Worm (Caenorhabditis elegans) whole organism, L2 larva: ENCODE data around the gene C05E11.2.
A peak's percentile ranks its signal among the peaks of the same experiment; 100 is the strongest.

Experiments
- C34F6.9 ChIP-seq: fragments of 150-350 bp; optimal IDR thresholded peaks from 2 replicates; lab custom pipeline; 2014; ENCODE audit warnings: missing biosample characterization, missing genetic modification characterization
- F13H6.1 ChIP-seq: sonication (generic microtip); optimal IDR thresholded peaks from 2 replicates; lab custom pipeline; 2016; ENCODE audit warnings: missing genetic modification characterization, missing compliant biosample characterization
- R02D3.7 ChIP-seq: fragments of 150-350 bp; optimal IDR thresholded peaks from 2 replicates; lab custom pipeline; 2014; ENCODE audit warnings: missing biosample characterization, missing genetic modification characterization
- Y55F3AM.14 ChIP-seq: fragments of 200-800 bp; sonication (Bioruptor generic); optimal IDR thresholded peaks from 2 replicates; lab custom pipeline; 2018; ENCODE audit warnings: mild to moderate bottlenecking, missing genetic modification characterization, missing compliant biosample characterization
- ZK546.5 ChIP-seq: sonication (generic microtip); optimal IDR thresholded peaks from 2 replicates; lab custom pipeline; 2017; ENCODE audit warnings: missing biosample characterization, missing genetic modification characterization
- alr-1 ChIP-seq: fragments of 150-350 bp; optimal IDR thresholded peaks from 2 replicates; lab custom pipeline; 2014; ENCODE audit warnings: missing biosample characterization, missing genetic modification characterization
- aly-2 ChIP-seq: fragments of 150-350 bp; optimal IDR thresholded peaks from 2 replicates; lab custom pipeline; 2014; ENCODE audit warnings: missing biosample characterization, missing genetic modification characterization
- ama-1 ChIP-seq: fragments of 150-350 bp; optimal IDR thresholded peaks from 2 replicates; lab custom pipeline; 2018; ENCODE audit warnings: inconsistent platforms
- blmp-1 ChIP-seq: sonication (generic microtip); optimal IDR thresholded peaks from 2 replicates; lab custom pipeline; 2017; ENCODE audit warnings: missing genetic modification characterization, mild to moderate bottlenecking, missing compliant biosample characterization, antibody characterized with exemption, moderate library complexity; ENCODE audit not compliant: insufficient read depth
- ceh-82 ChIP-seq: fragments of 150-350 bp; optimal IDR thresholded peaks from 2 replicates; lab custom pipeline; 2014; ENCODE audit warnings: missing biosample characterization, missing genetic modification characterization
- crh-2 ChIP-seq: sonication (generic microtip); optimal IDR thresholded peaks from 2 replicates; lab custom pipeline; 2017; ENCODE audit warnings: missing biosample characterization, missing genetic modification characterization
- dmd-4 ChIP-seq: sonication (generic microtip); optimal IDR thresholded peaks from 2 replicates; lab custom pipeline; 2017; ENCODE audit warnings: missing biosample characterization, missing genetic modification characterization
- egl-27 ChIP-seq: sonication (generic microtip); optimal IDR thresholded peaks from 3 replicates; lab custom pipeline; 2017; ENCODE audit warnings: missing biosample characterization, missing genetic modification reagents, missing genetic modification characterization
- elt-1 ChIP-seq: fragments of 150-350 bp; optimal IDR thresholded peaks from 2 replicates; lab custom pipeline; 2014; ENCODE audit warnings: missing biosample characterization, missing genetic modification characterization
- elt-3 ChIP-seq: sonication (generic microtip); optimal IDR thresholded peaks from 2 replicates; lab custom pipeline; 2017; ENCODE audit warnings: missing biosample characterization, missing genetic modification characterization
- fos-1 ChIP-seq: fragments of 150-350 bp; optimal IDR thresholded peaks from 2 replicates; lab custom pipeline; 2014; ENCODE audit warnings: missing biosample characterization, missing genetic modification characterization
- gmeb-1 ChIP-seq: fragments of 150-350 bp; optimal IDR thresholded peaks from 2 replicates; lab custom pipeline; 2014; ENCODE audit warnings: missing biosample characterization, missing genetic modification characterization
- lin-11 ChIP-seq: fragments of 150-350 bp; sonication (generic microtip); optimal IDR thresholded peaks from 2 replicates; lab custom pipeline; 2014; ENCODE audit warnings: missing biosample characterization, missing genetic modification characterization, inconsistent platforms, mixed read lengths
- lin-13 ChIP-seq: fragments of 150-350 bp; optimal IDR thresholded peaks from 2 replicates; lab custom pipeline; 2014; ENCODE audit warnings: missing biosample characterization, missing genetic modification reagents, missing genetic modification characterization
- lsy-2 ChIP-seq, 2 experiments: fragments of 150-350 bp in 1 of 2; sonication (generic microtip) in 1 of 2; optimal IDR thresholded peaks; 2 replicates each; lab custom pipeline; 2014 to 2017; ENCODE audit warnings: missing biosample characterization in 2 of 2, missing genetic modification characterization in 2 of 2
- mab-5 ChIP-seq: fragments of 150-350 bp; optimal IDR thresholded peaks from 2 replicates; lab custom pipeline; 2014; ENCODE audit warnings: missing biosample characterization, missing genetic modification characterization
- mbf-1 ChIP-seq: sonication (generic microtip); optimal IDR thresholded peaks from 2 replicates; lab custom pipeline; 2017; ENCODE audit warnings: missing biosample characterization, missing genetic modification characterization
- mdl-1 ChIP-seq, 2 experiments: fragments of 150-350 bp in 1 of 2; sonication (generic microtip) in 1 of 2; optimal IDR thresholded peaks; 2 replicates each; lab custom pipeline; 2017; ENCODE audit warnings: missing biosample characterization in 2 of 2, missing genetic modification characterization in 2 of 2
- nhr-10 ChIP-seq: sonication (generic microtip); optimal IDR thresholded peaks from 2 replicates; lab custom pipeline; 2017; ENCODE audit warnings: missing biosample characterization, missing genetic modification characterization
- nhr-11 ChIP-seq: fragments of 150-350 bp; optimal IDR thresholded peaks from 2 replicates; lab custom pipeline; 2014; ENCODE audit warnings: missing biosample characterization, missing genetic modification characterization
- nhr-12 ChIP-seq: fragments of 150-350 bp; optimal IDR thresholded peaks from 2 replicates; lab custom pipeline; 2014; ENCODE audit warnings: missing biosample characterization, missing genetic modification characterization
- nhr-129 ChIP-seq: fragments of 150-350 bp; optimal IDR thresholded peaks from 2 replicates; lab custom pipeline; 2014; ENCODE audit warnings: missing biosample characterization, missing genetic modification characterization
- nhr-21 ChIP-seq: fragments of 150-350 bp; optimal IDR thresholded peaks from 2 replicates; lab custom pipeline; 2014; ENCODE audit warnings: missing biosample characterization, missing genetic modification characterization
- nhr-23 ChIP-seq: fragments of 150-350 bp; optimal IDR thresholded peaks from 2 replicates; lab custom pipeline; 2014; ENCODE audit warnings: missing biosample characterization, missing genetic modification reagents, missing genetic modification characterization
- nhr-237 ChIP-seq: fragments of 150-350 bp; optimal IDR thresholded peaks from 2 replicates; lab custom pipeline; 2014; ENCODE audit warnings: missing biosample characterization, missing genetic modification characterization
- nhr-25 ChIP-seq: fragments of 150-350 bp; sonication (generic microtip); optimal IDR thresholded peaks from 3 replicates; lab custom pipeline; 2014; ENCODE audit warnings: missing biosample characterization, missing genetic modification characterization
- peb-1 ChIP-seq: fragments of 150-350 bp; optimal IDR thresholded peaks from 2 replicates; lab custom pipeline; 2014; ENCODE audit warnings: missing biosample characterization, missing genetic modification characterization
- sem-4 ChIP-seq: fragments of 150-350 bp; optimal IDR thresholded peaks from 2 replicates; lab custom pipeline; 2014; ENCODE audit warnings: missing biosample characterization, missing genetic modification reagents, missing genetic modification characterization
- skn-1 ChIP-seq: sonication (generic microtip); optimal IDR thresholded peaks from 2 replicates; lab custom pipeline; 2017; ENCODE audit warnings: missing biosample characterization, missing genetic modification characterization
- sma-3 ChIP-seq: sonication (generic microtip); optimal IDR thresholded peaks from 2 replicates; lab custom pipeline; 2016; ENCODE audit warnings: missing genetic modification reagents, missing genetic modification characterization, missing compliant biosample characterization
- snpc-4 ChIP-seq: fragments of 150-350 bp; optimal IDR thresholded peaks from 2 replicates; lab custom pipeline; 2014; ENCODE audit warnings: missing biosample characterization, missing genetic modification characterization
- unc-39 ChIP-seq: fragments of 150-350 bp; optimal IDR thresholded peaks from 2 replicates; lab custom pipeline; 2014; ENCODE audit warnings: missing biosample characterization, missing genetic modification characterization
- unc-55 ChIP-seq: fragments of 150-350 bp; sonication (generic microtip); optimal IDR thresholded peaks from 3 replicates; lab custom pipeline; 2014; ENCODE audit warnings: missing biosample characterization, missing genetic modification reagents, missing genetic modification characterization
- zag-1 ChIP-seq: fragments of 150-350 bp; optimal IDR thresholded peaks from 2 replicates; lab custom pipeline; 2014; ENCODE audit warnings: missing biosample characterization, missing genetic modification characterization
- ztf-1 ChIP-seq: fragments of 200-800 bp; sonication (Bioruptor generic); conservative IDR thresholded peaks from 2 replicates; pipeline ENCODE4 v1.3.6; 2022; ENCODE audit warnings: missing genetic modification characterization, missing compliant biosample characterization
- ztf-11 ChIP-seq: sonication (generic microtip); optimal IDR thresholded peaks from 2 replicates; lab custom pipeline; 2017; ENCODE audit warnings: missing biosample characterization, missing genetic modification characterization
- ztf-4 ChIP-seq: fragments of 150-350 bp; optimal IDR thresholded peaks from 2 replicates; lab custom pipeline; 2014; ENCODE audit warnings: missing biosample characterization, missing genetic modification characterization

Gene C05E11.2

DNA sequence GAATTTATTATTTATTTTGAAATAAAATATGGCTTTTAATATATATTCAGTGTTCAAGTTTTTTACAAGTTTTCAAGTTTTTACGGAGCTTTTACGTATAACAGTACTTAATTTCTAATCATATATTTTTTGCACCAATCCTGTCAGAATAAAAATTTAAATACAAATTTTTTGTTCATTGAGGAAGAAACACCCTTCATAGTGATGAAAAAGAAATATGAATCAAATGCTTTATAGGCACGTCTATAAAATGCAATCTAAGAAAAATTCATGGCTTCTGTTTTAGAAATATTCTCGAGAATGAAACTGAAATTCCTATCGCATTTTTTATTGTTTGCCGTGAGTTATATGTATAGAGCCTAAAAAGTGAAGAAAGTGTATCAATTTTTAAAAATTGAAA lies at the start of gene C05E11.2:
Gene C05E11.2, plus strand, starts transcription at position 301 of the 400 bp plus-strand sequence.
- TF ChIP-seq nhr-21 (tag; lab: Kevin White, UChicago) = no peak
- no peak for TF ChIP-seq mdl-1 (tag; optimal IDR thresholded peaks at IDR 0.05; lab: Kevin White, UChicago)
- TF ChIP-seq ceh-82 (tag; lab: Kevin White, UChicago) = no peak
- no peak for TF ChIP-seq alr-1 (tag; lab: Kevin White, UChicago)
- no peak for TF ChIP-seq R02D3.7
- no peak for TF ChIP-seq ama-1 (lab: Kevin White, UChicago)
- TF ChIP-seq ztf-11 (tag; lab: Kevin White, UChicago) = no peak
- TF ChIP-seq dmd-4 = no peak
- TF ChIP-seq lin-11 (tag; lab: Kevin White, UChicago) = no peak
- no peak for TF ChIP-seq elt-1 (tag; lab: Kevin White, UChicago)
- TF ChIP-seq zag-1 (tag; lab: Kevin White, UChicago) = no peak

DNA sequence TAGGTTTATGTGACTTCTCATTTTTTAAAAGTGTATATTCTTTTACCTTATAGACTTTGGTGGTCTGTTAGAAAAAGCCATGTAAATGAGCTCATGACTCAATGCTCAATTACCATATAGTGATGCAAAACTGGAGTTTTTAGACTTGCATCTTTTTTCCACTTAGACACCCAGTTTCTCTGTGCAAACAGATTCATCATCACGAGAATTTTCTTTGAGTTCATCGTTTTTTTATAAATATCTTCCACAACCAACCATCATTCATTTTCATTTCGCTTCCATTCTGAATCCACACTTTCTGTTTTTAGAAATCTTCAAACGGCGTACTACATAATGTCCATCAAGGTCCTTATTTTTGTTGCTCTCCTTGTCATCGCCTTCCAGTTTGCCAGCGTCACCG lies 42.2 kb upstream of the C05E11.2 start, which contains the start of gene C07A12.2:
Gene C07A12.2, plus strand, starts transcription at position 301 of the 400 bp plus-strand sequence.
- no peak for TF ChIP-seq nhr-25
- no peak for TF ChIP-seq C34F6.9 (tag; lab: Kevin White, UChicago)
- TF ChIP-seq lin-13 = no peak

DNA sequence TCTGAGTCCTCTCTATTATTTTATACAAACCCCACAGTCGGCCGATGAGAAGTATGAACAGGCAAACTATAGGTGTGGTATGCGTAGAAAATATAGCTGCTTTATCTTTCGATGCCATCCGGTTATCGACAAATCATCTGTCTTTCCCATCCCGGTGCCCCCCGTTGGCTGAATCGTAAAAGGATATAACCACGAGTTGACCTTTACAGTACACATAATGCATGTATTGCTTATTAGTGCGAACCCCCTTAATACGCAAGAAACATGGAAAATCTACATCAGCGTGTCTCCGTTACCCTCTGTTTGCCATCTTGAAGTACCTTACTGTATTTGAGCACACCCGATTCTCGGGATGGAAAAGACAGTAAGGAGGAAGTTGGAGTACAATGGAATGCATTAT lies 37.8 kb upstream of the C05E11.2 start:
- TF ChIP-seq sma-3 (GFP tag; lab: Kevin White, UChicago) (no peak), ztf-11 (tag; lab: Kevin White, UChicago) (no peak), mab-5 (tag; lab: Kevin White, UChicago) (no peak), F13H6.1 (tag; lab: Kevin White, UChicago) (no peak), ztf-1 (GFP tag; lab: Robert Waterston, UW) (no peak), elt-1 (tag; lab: Kevin White, UChicago) (no peak), nhr-12 (tag; lab: Kevin White, UChicago) (no peak), mbf-1 (no peak), ztf-4 (tag; lab: Kevin White, UChicago) (no peak), gmeb-1 (no peak), nhr-10 (tag; lab: Kevin White, UChicago) (no peak), nhr-23 (tag; lab: Kevin White, UChicago) (no peak), peb-1 (tag; lab: Kevin White, UChicago) (no peak), nhr-11 (tag; lab: Kevin White, UChicago) (no peak), elt-3 (tag; lab: Kevin White, UChicago) (no peak)

DNA sequence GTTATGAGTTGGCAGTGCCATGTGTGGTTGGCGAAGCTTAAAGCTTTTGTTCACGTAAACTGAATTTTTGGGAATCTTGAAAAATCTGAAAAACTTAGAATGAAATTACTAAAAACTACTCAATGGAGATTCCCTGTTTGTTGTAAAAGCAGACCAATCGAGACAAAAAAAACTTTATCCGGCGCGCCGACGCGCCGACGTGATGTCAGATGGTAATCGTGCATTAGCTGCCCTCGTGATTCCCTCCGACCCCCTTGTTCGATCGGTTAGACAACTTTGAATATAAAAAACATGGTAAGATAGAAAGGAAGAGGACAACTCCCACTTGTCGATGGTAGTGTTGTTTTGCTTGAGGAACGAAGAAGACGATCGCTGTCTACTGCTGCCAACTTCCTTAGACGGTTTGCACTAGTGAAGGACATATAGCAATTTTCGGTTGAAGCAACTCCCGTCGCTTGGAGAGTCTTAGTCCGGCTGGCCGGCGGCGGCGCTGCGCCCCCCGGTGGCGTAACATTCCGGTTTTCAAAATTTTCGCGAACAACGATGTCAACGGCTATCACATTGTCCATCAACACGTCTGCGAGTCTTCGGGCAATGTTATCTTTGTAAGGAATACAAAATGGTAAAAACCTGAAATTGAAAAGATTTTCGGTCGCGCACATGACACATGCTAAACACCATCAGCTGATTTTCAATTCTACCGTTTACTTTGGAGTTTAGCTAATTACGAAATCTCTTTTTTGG lies 36.7 kb upstream of the C05E11.2 start, which contains the start of gene C07A12.18:
Gene C07A12.18, minus strand, starts transcription at position 51 of the 744 bp plus-strand sequence.
- TF ChIP-seq nhr-129 (tag; lab: Kevin White, UChicago) (peak; percentile 1), nhr-25 (peak; percentile 3), sem-4 (tag; lab: Kevin White, UChicago) (no peak)
- TF ChIP-seq, all 48 proteins: peak for 2

DNA sequence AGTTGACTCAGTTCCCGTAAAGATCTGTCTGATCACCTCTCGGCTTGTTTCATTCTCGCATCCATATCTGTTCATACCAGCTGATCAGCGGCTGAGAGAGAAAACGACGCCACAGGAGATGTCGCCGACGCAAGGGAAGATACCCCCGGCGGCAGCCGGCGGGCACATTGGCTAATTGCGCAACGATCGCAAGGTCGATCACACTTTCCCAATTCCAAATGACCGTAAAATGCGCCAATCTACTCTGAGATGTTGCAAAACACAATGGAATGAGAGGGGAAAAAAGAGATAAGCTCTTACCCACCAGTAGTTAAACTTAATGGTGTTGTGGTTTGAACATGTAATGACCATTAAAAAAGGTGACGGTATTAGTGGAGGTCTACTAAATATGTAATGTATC lies 35.7 kb upstream of the C05E11.2 start:
- TF ChIP-seq sem-4 (tag; lab: Kevin White, UChicago) (peak; percentile 57), zag-1 (tag; lab: Kevin White, UChicago) (no peak), ZK546.5 (tag; lab: Kevin White, UChicago) (no peak), ceh-82 (tag; lab: Kevin White, UChicago) (no peak), egl-27 (tag; lab: Kevin White, UChicago) (peak; percentile 46), ztf-1 (GFP tag; lab: Robert Waterston, UW) (no peak), elt-1 (tag; lab: Kevin White, UChicago) (no peak), nhr-129 (tag; lab: Kevin White, UChicago) (peak; percentile 47), snpc-4 (tag; lab: Kevin White, UChicago) (no peak), ztf-4 (tag; lab: Kevin White, UChicago) (no peak), lin-13 (no peak), alr-1 (tag; lab: Kevin White, UChicago) (no peak), elt-3 (tag; lab: Kevin White, UChicago) (no peak), lsy-2 (tag; optimal IDR thresholded peaks at IDR 0.05; lab: Kevin White, UChicago) (no peak), mab-5 (tag; lab: Kevin White, UChicago) (no peak), ztf-11 (tag; lab: Kevin White, UChicago) (no peak), peb-1 (tag; lab: Kevin White, UChicago) (no peak), nhr-237 (no peak), unc-39 (no peak), unc-55 (GFP tag; lab: Kevin White, UChicago) (no peak), nhr-25 (peak; percentile 60), aly-2 (no peak), skn-1 (tag; lab: Kevin White, UChicago) (no peak), nhr-12 (tag; lab: Kevin White, UChicago) (no peak), mdl-1 (tag; optimal IDR thresholded peaks at IDR 0.05; lab: Kevin White, UChicago) (no peak), fos-1 (tag; lab: Kevin White, UChicago) (no peak), nhr-11 (tag; lab: Kevin White, UChicago) (no peak), nhr-23 (tag; lab: Kevin White, UChicago) (no peak), gmeb-1 (no peak), Y55F3AM.14 (GFP tag; lab: Kevin White, UChicago) (no peak), R02D3.7 (no peak), blmp-1 (tag; lab: Kevin White, UChicago) (peak; percentile 16), crh-2 (tag; lab: Kevin White, UChicago) (no peak), dmd-4 (no peak)
